Worm (Caenorhabditis elegans) whole organism, L2 larva: Measurements from ENCODE around the gene clec-219.
"Not testable (repeated sequence)": the region's sequence is repeated elsewhere in the genome, so short reads cannot be mapped to it uniquely, and the experiment has no call there.

Source experiments
- C34F6.9 ChIP-seq: fragments of 150-350 bp; optimal IDR thresholded peaks from 2 replicates; lab custom pipeline; 2014; ENCODE audit warnings: missing biosample characterization, missing genetic modification characterization
- F13H6.1 ChIP-seq: sonication (generic microtip); optimal IDR thresholded peaks from 2 replicates; lab custom pipeline; 2016; ENCODE audit warnings: missing genetic modification characterization, missing compliant biosample characterization
- ZK546.5 ChIP-seq: sonication (generic microtip); optimal IDR thresholded peaks from 2 replicates; lab custom pipeline; 2017; ENCODE audit warnings: missing biosample characterization, missing genetic modification characterization
- alr-1 ChIP-seq: fragments of 150-350 bp; optimal IDR thresholded peaks from 2 replicates; lab custom pipeline; 2014; ENCODE audit warnings: missing biosample characterization, missing genetic modification characterization
- blmp-1 ChIP-seq: sonication (generic microtip); optimal IDR thresholded peaks from 2 replicates; lab custom pipeline; 2017; ENCODE audit warnings: missing genetic modification characterization, mild to moderate bottlenecking, missing compliant biosample characterization, antibody characterized with exemption, moderate library complexity; ENCODE audit not compliant: insufficient read depth
- ceh-16 ChIP-seq: fragments of 150-350 bp; optimal IDR thresholded peaks from 2 replicates; lab custom pipeline; 2014; ENCODE audit warnings: missing biosample characterization, missing genetic modification characterization
- ceh-82 ChIP-seq: fragments of 150-350 bp; optimal IDR thresholded peaks from 2 replicates; lab custom pipeline; 2014; ENCODE audit warnings: missing biosample characterization, missing genetic modification characterization
- dmd-4 ChIP-seq: sonication (generic microtip); optimal IDR thresholded peaks from 2 replicates; lab custom pipeline; 2017; ENCODE audit warnings: missing biosample characterization, missing genetic modification characterization
- egl-27 ChIP-seq: sonication (generic microtip); optimal IDR thresholded peaks from 3 replicates; lab custom pipeline; 2017; ENCODE audit warnings: missing biosample characterization, missing genetic modification reagents, missing genetic modification characterization
- elt-1 ChIP-seq: fragments of 150-350 bp; optimal IDR thresholded peaks from 2 replicates; lab custom pipeline; 2014; ENCODE audit warnings: missing biosample characterization, missing genetic modification characterization
- elt-3 ChIP-seq: sonication (generic microtip); optimal IDR thresholded peaks from 2 replicates; lab custom pipeline; 2017; ENCODE audit warnings: missing biosample characterization, missing genetic modification characterization
- gmeb-1 ChIP-seq: fragments of 150-350 bp; optimal IDR thresholded peaks from 2 replicates; lab custom pipeline; 2014; ENCODE audit warnings: missing biosample characterization, missing genetic modification characterization
- lin-11 ChIP-seq: fragments of 150-350 bp; sonication (generic microtip); optimal IDR thresholded peaks from 2 replicates; lab custom pipeline; 2014; ENCODE audit warnings: missing biosample characterization, missing genetic modification characterization, inconsistent platforms, mixed read lengths
- lin-13 ChIP-seq: fragments of 150-350 bp; optimal IDR thresholded peaks from 2 replicates; lab custom pipeline; 2014; ENCODE audit warnings: missing biosample characterization, missing genetic modification reagents, missing genetic modification characterization
- lin-39 ChIP-seq: fragments of 150-350 bp; optimal IDR thresholded peaks from 2 replicates; lab custom pipeline; 2014; ENCODE audit warnings: missing biosample characterization, missing genetic modification reagents, missing genetic modification characterization
- lsy-2 ChIP-seq, 2 experiments: fragments of 150-350 bp in 1 of 2; sonication (generic microtip) in 1 of 2; optimal IDR thresholded peaks; 2 replicates each; lab custom pipeline; 2014 to 2017; ENCODE audit warnings: missing biosample characterization in 2 of 2, missing genetic modification characterization in 2 of 2
- mab-5 ChIP-seq: fragments of 150-350 bp; optimal IDR thresholded peaks from 2 replicates; lab custom pipeline; 2014; ENCODE audit warnings: missing biosample characterization, missing genetic modification characterization
- mbf-1 ChIP-seq: sonication (generic microtip); optimal IDR thresholded peaks from 2 replicates; lab custom pipeline; 2017; ENCODE audit warnings: missing biosample characterization, missing genetic modification characterization
- nhr-10 ChIP-seq: sonication (generic microtip); optimal IDR thresholded peaks from 2 replicates; lab custom pipeline; 2017; ENCODE audit warnings: missing biosample characterization, missing genetic modification characterization
- nhr-11 ChIP-seq: fragments of 150-350 bp; optimal IDR thresholded peaks from 2 replicates; lab custom pipeline; 2014; ENCODE audit warnings: missing biosample characterization, missing genetic modification characterization
- nhr-129 ChIP-seq: fragments of 150-350 bp; optimal IDR thresholded peaks from 2 replicates; lab custom pipeline; 2014; ENCODE audit warnings: missing biosample characterization, missing genetic modification characterization
- nhr-21 ChIP-seq: fragments of 150-350 bp; optimal IDR thresholded peaks from 2 replicates; lab custom pipeline; 2014; ENCODE audit warnings: missing biosample characterization, missing genetic modification characterization
- nhr-237 ChIP-seq: fragments of 150-350 bp; optimal IDR thresholded peaks from 2 replicates; lab custom pipeline; 2014; ENCODE audit warnings: missing biosample characterization, missing genetic modification characterization
- nhr-6 ChIP-seq: fragments of 150-350 bp; optimal IDR thresholded peaks from 2 replicates; lab custom pipeline; 2014; ENCODE audit warnings: missing biosample characterization, missing genetic modification characterization
- nhr-77 ChIP-seq: fragments of 150-350 bp; optimal IDR thresholded peaks from 2 replicates; lab custom pipeline; 2014; ENCODE audit warnings: missing biosample characterization, missing genetic modification characterization
- peb-1 ChIP-seq: fragments of 150-350 bp; optimal IDR thresholded peaks from 2 replicates; lab custom pipeline; 2014; ENCODE audit warnings: missing biosample characterization, missing genetic modification characterization
- sem-4 ChIP-seq: fragments of 150-350 bp; optimal IDR thresholded peaks from 2 replicates; lab custom pipeline; 2014; ENCODE audit warnings: missing biosample characterization, missing genetic modification reagents, missing genetic modification characterization
- skn-1 ChIP-seq: sonication (generic microtip); optimal IDR thresholded peaks from 2 replicates; lab custom pipeline; 2017; ENCODE audit warnings: missing biosample characterization, missing genetic modification characterization
- sma-3 ChIP-seq: sonication (generic microtip); optimal IDR thresholded peaks from 2 replicates; lab custom pipeline; 2016; ENCODE audit warnings: missing genetic modification reagents, missing genetic modification characterization, missing compliant biosample characterization
- sma-9 ChIP-seq, 2 experiments: fragments of 150-350 bp in 1 of 2; sonication (generic microtip) in 1 of 2; optimal IDR thresholded peaks; 2 replicates each; lab custom pipeline; 2014 to 2016; ENCODE audit warnings: missing genetic modification characterization in 2 of 2, mild to moderate bottlenecking in 1 of 2, missing biosample characterization in 1 of 2, missing compliant biosample characterization in 1 of 2, missing genetic modification reagents in 1 of 2, moderate library complexity in 1 of 2
- snpc-4 ChIP-seq: fragments of 150-350 bp; optimal IDR thresholded peaks from 2 replicates; lab custom pipeline; 2014; ENCODE audit warnings: missing biosample characterization, missing genetic modification characterization
- unc-39 ChIP-seq: fragments of 150-350 bp; optimal IDR thresholded peaks from 2 replicates; lab custom pipeline; 2014; ENCODE audit warnings: missing biosample characterization, missing genetic modification characterization
- unc-55 ChIP-seq: fragments of 150-350 bp; sonication (generic microtip); optimal IDR thresholded peaks from 3 replicates; lab custom pipeline; 2014; ENCODE audit warnings: missing biosample characterization, missing genetic modification reagents, missing genetic modification characterization
- zag-1 ChIP-seq: fragments of 150-350 bp; optimal IDR thresholded peaks from 2 replicates; lab custom pipeline; 2014; ENCODE audit warnings: missing biosample characterization, missing genetic modification characterization
- ztf-1 ChIP-seq: fragments of 200-800 bp; sonication (Bioruptor generic); conservative IDR thresholded peaks from 2 replicates; pipeline ENCODE4 v1.3.6; 2022; ENCODE audit warnings: missing genetic modification characterization, missing compliant biosample characterization
- ztf-11 ChIP-seq: sonication (generic microtip); optimal IDR thresholded peaks from 2 replicates; lab custom pipeline; 2017; ENCODE audit warnings: missing biosample characterization, missing genetic modification characterization

The clec-219 gene

ce11 chrV:8327080-8327479 lies 8.8 kb downstream of the clec-219 start:
- no peak for TF ChIP-seq nhr-129 (tag; lab: Kevin White, UChicago)
- TF ChIP-seq peb-1 = no peak
- TF ChIP-seq snpc-4 (tag; lab: Kevin White, UChicago) = no peak
- TF ChIP-seq nhr-10 (tag; lab: Kevin White, UChicago) = no peak
- TF ChIP-seq nhr-237 = no peak
- no peak for TF ChIP-seq ZK546.5 (tag; lab: Kevin White, UChicago)

ce11 chrV:8334360-8334759 lies 16.1 kb downstream of the clec-219 start, which contains the start of gene tmd-2:
TSS of gene tmd-2 (plus strand) at chrV:8334660.
- TF ChIP-seq gmeb-1 (tag; lab: Kevin White, UChicago) (no peak), sma-3 (GFP tag; lab: Kevin White, UChicago) (no peak), peb-1 (no peak), lin-13 (GFP tag; lab: Kevin White, UChicago) (no peak), mab-5 (no peak), nhr-21 (tag; lab: Kevin White, UChicago) (no peak), unc-39 (tag; lab: Kevin White, UChicago) (no peak), skn-1 (tag; lab: Kevin White, UChicago) (no peak), nhr-237 (no peak), ceh-82 (no peak), lin-39 (tag; lab: Kevin White, UChicago) (no peak), egl-27 (tag; lab: Kevin White, UChicago) (no peak)

- TF ChIP-seq C34F6.9 (tag; lab: Kevin White, UChicago) (peak; percentile 31), nhr-129 (tag; lab: Kevin White, UChicago) (peak; percentile 20), elt-1 (no peak), blmp-1 (tag; lab: Kevin White, UChicago) (peak; percentile 31), lin-13 (GFP tag; lab: Kevin White, UChicago) (no peak), sma-9 (GFP tag; optimal IDR thresholded peaks at IDR 0.05; lab: Kevin White, UChicago) (peak; percentile 23), sma-9 (tag; optimal IDR thresholded peaks at IDR 0.05; lab: Kevin White, UChicago) (no peak)
- TF ChIP-seq, all 48 proteins: peak for 4
Observed at ce11 chrV:8335620-8336019, 17.4 kb downstream of the clec-219 start.

ce11 chrV:8340924-8341323 lies 22.7 kb downstream of the clec-219 start, which contains the start of gene C08D8.7:
TSS of gene C08D8.7 (plus strand) at chrV:8341224.
- TF ChIP-seq nhr-6, egl-27, mbf-1 (tag; lab: Kevin White, UChicago): not testable (repeated sequence)

ce11 chrV:8342416-8342815 lies 24.2 kb downstream of the clec-219 start:
- TF ChIP-seq lsy-2 (tag; optimal IDR thresholded peaks at IDR 0.05; lab: Kevin White, UChicago) (no peak), nhr-11 (no peak), elt-3 (tag; lab: Kevin White, UChicago) (no peak), zag-1 (tag; lab: Kevin White, UChicago) (no peak), blmp-1 (tag; lab: Kevin White, UChicago) (no peak), snpc-4 (tag; lab: Kevin White, UChicago) (no peak), nhr-237 (no peak), dmd-4 (tag; lab: Kevin White, UChicago) (no peak), peb-1 (no peak), lin-13 (GFP tag; lab: Kevin White, UChicago) (no peak)

ce11 chrV:8345436-8345835 lies 27.2 kb downstream of the clec-219 start, which contains the start of gene C08D8.1:
TSS of gene C08D8.1 (plus strand) at chrV:8345759.
- TF ChIP-seq lin-11 (tag; lab: Kevin White, UChicago) (no peak), C34F6.9 (tag; lab: Kevin White, UChicago) (no peak), mab-5 (no peak), gmeb-1 (tag; lab: Kevin White, UChicago) (no peak), ztf-11 (tag; lab: Kevin White, UChicago) (no peak), ceh-16 (tag; lab: Kevin White, UChicago) (no peak), nhr-6 (tag; lab: Kevin White, UChicago) (no peak), sem-4 (no peak), unc-55 (GFP tag; lab: Kevin White, UChicago) (no peak), nhr-77 (tag; lab: Kevin White, UChicago) (no peak), dmd-4 (tag; lab: Kevin White, UChicago) (no peak), F13H6.1 (tag; lab: Kevin White, UChicago) (no peak), zag-1 (tag; lab: Kevin White, UChicago) (no peak), alr-1 (tag; lab: Kevin White, UChicago) (no peak), peb-1 (no peak), elt-1 (no peak), ztf-1 (GFP tag; lab: Robert Waterston, UW) (no peak)
